Worm (Caenorhabditis elegans): ENCODE results near the gene C16D9.8.

C16D9.8 gene

DNA sequence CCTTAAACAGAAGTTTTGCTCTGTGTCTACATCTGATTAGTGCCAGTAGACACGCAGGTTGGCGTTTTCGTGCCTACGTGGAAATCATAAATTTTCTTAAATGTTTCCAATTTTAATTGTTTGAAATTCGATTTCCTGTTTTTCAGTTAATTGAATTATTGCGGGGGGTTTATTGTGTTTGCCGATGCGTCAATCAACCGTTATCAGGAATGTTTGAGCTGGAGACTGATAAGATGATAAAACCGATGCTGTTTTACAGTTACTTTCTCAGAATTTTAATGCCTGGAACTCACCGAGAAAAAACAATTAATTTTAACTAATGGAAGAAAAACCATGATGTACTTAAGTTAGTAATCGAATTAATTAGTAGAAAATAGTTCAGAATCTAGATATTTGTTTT is 46.2 kb downstream of the C16D9.8 start:
- TF ChIP-seq unc-62 (GFP tag; optimal IDR thresholded peaks at IDR 0.05), result no peak

DNA sequence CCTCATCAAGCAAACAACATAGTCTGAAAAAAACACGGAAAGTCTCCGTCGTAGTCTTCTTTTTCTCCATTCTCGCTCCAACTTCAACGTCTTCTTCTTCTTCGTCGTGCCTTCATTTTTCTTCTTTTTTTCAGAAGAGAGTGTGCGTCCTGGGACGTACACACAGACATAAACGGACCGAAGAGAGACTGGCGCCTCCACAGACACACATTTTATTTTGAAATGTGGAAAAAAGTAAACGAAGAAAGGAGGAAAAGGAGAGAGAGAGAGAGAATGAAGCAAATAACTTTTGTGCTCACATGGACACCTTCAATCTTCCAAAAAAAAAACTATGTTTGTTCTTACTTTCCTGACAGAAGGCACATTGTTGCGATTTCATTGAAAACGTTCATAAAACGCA is 48.2 kb downstream of the C16D9.8 start:
- TF ChIP-seq unc-62 (GFP tag; optimal IDR thresholded peaks at IDR 0.05), result no peak

DNA sequence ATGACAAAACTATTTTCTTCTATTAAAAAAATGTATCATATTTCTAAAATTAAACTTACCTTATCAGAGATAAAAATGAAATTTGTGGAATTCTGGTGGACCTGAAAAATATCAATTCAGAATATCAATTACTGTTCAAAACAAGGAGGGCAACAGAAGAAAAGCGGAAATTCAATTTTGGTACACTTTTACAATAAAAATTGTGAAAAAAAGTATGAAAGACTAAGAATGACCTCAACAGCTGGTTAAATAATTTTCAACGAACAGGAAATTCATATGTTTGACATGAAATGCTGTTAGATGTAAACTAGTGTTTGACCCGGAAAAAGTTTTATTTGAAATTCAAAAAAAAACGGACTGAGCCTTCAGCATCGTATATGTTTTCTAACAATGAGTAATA is 49.5 kb downstream of the C16D9.8 start, which contains the start of gene K07C11.7:
K07C11.7 (minus strand) TSS at position 101 of the 400 bp plus-strand sequence.
- no peak for TF ChIP-seq unc-62 (GFP tag; optimal IDR thresholded peaks at IDR 0.05)

DNA sequence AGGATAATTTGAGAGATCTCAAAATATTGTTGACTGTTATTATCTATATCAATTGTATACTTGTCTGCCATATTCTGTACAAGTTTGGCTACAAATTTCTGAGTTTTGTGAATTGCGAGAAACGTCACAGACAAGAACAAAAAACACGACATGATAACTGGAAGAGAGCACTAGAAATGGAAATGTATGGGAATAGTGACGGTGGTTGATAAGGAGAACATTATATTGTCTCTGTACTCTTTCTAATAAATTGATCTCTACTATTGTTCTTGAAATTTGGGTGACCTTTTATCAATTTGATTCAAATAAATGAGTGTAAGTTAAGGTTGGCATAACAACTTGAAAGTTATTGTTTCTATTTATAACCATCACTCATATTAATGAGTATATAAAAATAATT is 50.5 kb downstream of the C16D9.8 start:
- no peak for TF ChIP-seq unc-62 (GFP tag; optimal IDR thresholded peaks at IDR 0.05)

DNA sequence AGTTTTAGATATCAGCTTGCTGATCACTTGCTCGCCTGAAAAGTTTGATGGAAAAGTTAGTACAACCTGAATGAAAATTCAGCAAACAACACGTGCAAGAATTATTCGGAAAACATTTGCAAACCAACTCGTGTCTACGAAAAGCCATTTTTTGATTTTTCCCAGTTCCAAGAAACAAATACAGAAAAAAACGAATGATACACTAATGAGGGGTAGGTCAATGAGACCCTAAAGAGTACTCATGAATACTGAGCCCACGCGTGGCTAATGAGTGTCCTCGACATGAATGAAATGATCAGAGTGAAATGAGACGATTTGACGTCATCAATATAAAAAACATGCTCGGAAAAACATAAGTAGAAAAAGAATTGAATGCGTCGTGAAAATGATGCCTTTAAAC is 51.4 kb downstream of the C16D9.8 start:
- no peak for TF ChIP-seq unc-62 (GFP tag; optimal IDR thresholded peaks at IDR 0.05)
